Worm (Caenorhabditis elegans) whole organism, late embryonic: ENCODE results near the gene epn-1.

Source experiments
- K09A11.1 ChIP-seq: sonication (generic microtip); optimal IDR thresholded peaks from 2 replicates; lab custom pipeline; 2017; ENCODE audit warnings: antibody characterized with exemption, mild to moderate bottlenecking, missing genetic modification characterization, missing compliant biosample characterization; ENCODE audit not compliant: insufficient read depth
- hlh-30 ChIP-seq: sonication (generic microtip); optimal IDR thresholded peaks from 2 replicates; lab custom pipeline; 2017; ENCODE audit warnings: antibody characterized with exemption, missing genetic modification characterization, missing compliant biosample characterization; ENCODE audit not compliant: insufficient read depth
- rnt-1 ChIP-seq: sonication (generic microtip); optimal IDR thresholded peaks from 2 replicates; lab custom pipeline; 2016; ENCODE audit warnings: missing genetic modification characterization, missing compliant biosample characterization

DNA sequence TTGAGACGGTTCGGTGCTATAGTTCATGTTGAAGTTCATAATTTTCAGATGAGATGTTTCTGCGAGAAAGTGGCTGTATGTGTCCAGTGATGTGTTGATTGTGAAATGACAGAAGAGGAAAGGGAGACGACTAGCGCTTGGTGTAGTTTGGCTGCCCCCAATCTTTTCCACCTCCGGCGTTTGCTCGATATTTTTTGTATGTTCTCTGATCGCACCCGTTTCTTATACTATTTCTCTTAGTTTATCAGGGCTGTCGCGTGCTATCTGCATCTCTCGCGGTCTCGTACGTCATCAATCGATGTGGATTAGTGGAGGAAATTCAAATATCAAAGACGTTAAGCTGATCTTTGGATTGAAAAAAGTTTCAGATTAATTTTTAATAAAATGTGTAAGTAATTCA is 7.6 kb downstream of the epn-1 start, which contains the start of gene atf-4:
- TF ChIP-seq hlh-30 (tag; lab: Kevin White, UChicago) (no peak), K09A11.1 (tag; lab: Kevin White, UChicago) (no peak), rnt-1 (tag; lab: Kevin White, UChicago) (no peak)
